Fruit fly (Drosophila melanogaster): ENCODE measurements around the gene ATPsynE.
A peak's percentile ranks its signal among the peaks of the same experiment; 100 is the strongest.

DNA sequence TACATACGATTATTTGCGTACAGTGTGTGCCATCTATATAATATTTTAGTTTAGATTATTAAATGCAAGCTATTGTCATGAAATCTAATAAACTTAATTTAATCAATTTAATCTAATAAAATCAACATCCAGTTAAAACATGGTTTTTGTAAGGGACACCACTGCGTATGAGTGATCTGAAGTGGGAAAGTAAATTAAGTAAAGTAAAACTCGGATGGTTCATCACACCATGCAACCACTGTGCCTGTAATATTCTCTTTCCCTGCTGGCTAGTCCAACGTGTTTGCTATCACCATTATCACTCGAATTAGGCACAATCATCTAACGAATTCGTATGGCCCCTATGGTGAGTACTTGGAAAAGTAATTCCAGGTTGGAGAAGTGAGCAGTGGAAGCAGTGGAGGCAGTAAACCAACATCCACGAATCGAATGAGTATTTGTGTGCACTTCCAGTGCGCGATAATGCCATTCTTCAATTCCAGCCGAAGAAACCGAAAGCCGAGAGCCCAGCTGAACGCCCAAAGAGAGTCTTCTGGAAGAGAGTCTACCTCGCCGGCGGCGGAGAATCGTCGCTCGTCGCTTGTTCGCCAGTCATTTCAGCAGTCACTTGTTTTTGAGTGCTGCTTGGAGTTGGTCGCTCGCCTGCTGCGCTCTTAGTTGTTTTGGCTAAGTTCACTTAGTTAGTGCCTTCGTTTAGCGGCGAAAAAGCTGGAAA, 37.9 kb upstream of the ATPsynE start, which contains the start of gene red:
- TF ChIP-seq Sry-β (GFP tag; optimal IDR thresholded peaks at IDR 0.05) (no peak), ci (GFP tag; IDR thresholded peaks at IDR 0.05) (peak; percentile 64; the same call in 2 of the 3 replicates), CG12236 (GFP tag; optimal IDR thresholded peaks at IDR 0.05) (no peak)
